Fruit fly (Drosophila melanogaster) Kc167 (cell line): ENCODE data around the gene pr.

Experiments
- h ChIP-seq: fragments of >200 bp; optimal IDR thresholded peaks from 3 replicates; lab custom pipeline; 2018; ENCODE audit warnings: missing external identifiers
- ttk ChIP-seq: sonication (Bioruptor generic); optimal IDR thresholded peaks from 2 replicates; lab custom pipeline; 2017; ENCODE audit warnings: missing external identifiers

- no peak for TF ChIP-seq ttk
- no peak for TF ChIP-seq h (lab: Kevin White, UChicago)
Observed at dm6 chr2L:20080772-20081171, 5.5 kb upstream of the pr start.
